Worm (Caenorhabditis elegans) whole organism, L4 larva: ENCODE data around the gene dnc-3.

Experiments used
- D1046.2 ChIP-seq: fragments of 200-800 bp; sonication (Bioruptor generic); IDR thresholded peaks from 2 replicates; pipeline ENCODE4 v1.3.6; 2022; ENCODE audit warnings: missing genetic modification characterization, missing compliant biosample characterization
- F26F4.8 ChIP-seq: fragments of 200-800 bp; sonication (Bioruptor generic); conservative IDR thresholded peaks from 2 replicates; pipeline ENCODE4 v1.3.6; 2022; ENCODE audit warnings: missing genetic modification characterization, missing compliant biosample characterization
- F37D6.2 ChIP-seq: sonication (generic microtip); optimal IDR thresholded peaks from 2 replicates; lab custom pipeline; 2016; ENCODE audit warnings: mild to moderate bottlenecking, missing genetic modification characterization, missing compliant biosample characterization
- ZK546.5 ChIP-seq, 2 experiments: sonication (generic microtip); optimal IDR thresholded peaks; 2 replicates each; lab custom pipeline; 2017; ENCODE audit warnings: missing biosample characterization in 2 of 2, missing genetic modification characterization in 2 of 2
- aha-1 ChIP-seq: fragments of 150-350 bp; peaks from one replicate; lab custom pipeline; 2014; ENCODE audit warnings: missing biosample characterization, missing genetic modification characterization
- attf-4 ChIP-seq: sonication (generic microtip); optimal IDR thresholded peaks from 3 replicates; lab custom pipeline; 2017; ENCODE audit warnings: missing biosample characterization, missing genetic modification characterization
- ceh-20 ChIP-seq: fragments of 200-800 bp; sonication (Bioruptor generic); IDR thresholded peaks from 2 replicates; pipeline ENCODE4 v1.3.6; 2022; ENCODE audit warnings: missing genetic modification reagents, missing genetic modification characterization, missing compliant biosample characterization
- ceh-82 ChIP-seq: sonication (generic microtip); optimal IDR thresholded peaks from 2 replicates; lab custom pipeline; 2017; ENCODE audit warnings: missing biosample characterization, missing genetic modification characterization
- daf-8 ChIP-seq: fragments of 200-800 bp; sonication (Bioruptor generic); IDR thresholded peaks from 2 replicates; pipeline ENCODE4 v1.3.6; 2022; ENCODE audit warnings: missing genetic modification characterization, missing compliant biosample characterization
- dmd-6 ChIP-seq: fragments of 200-800 bp; sonication (Bioruptor generic); IDR thresholded peaks from 2 replicates; pipeline ENCODE4 v1.3.6; 2022; ENCODE audit warnings: missing genetic modification reagents, missing genetic modification characterization, missing compliant biosample characterization
- egl-27 ChIP-seq: sonication (generic microtip); optimal IDR thresholded peaks from 3 replicates; lab custom pipeline; 2017; ENCODE audit warnings: missing biosample characterization, missing genetic modification reagents, missing genetic modification characterization
- fkh-10 ChIP-seq: fragments of 150-350 bp; optimal IDR thresholded peaks from 2 replicates; lab custom pipeline; 2014; ENCODE audit warnings: missing biosample characterization, missing genetic modification reagents, missing genetic modification characterization
- hif-1 ChIP-seq, 2 experiments: sonication (generic microtip); optimal IDR thresholded peaks; 2 replicates each; lab custom pipeline; 2016 to 2017; ENCODE audit warnings: missing compliant biosample characterization in 2 of 2, missing genetic modification characterization in 2 of 2, missing genetic modification reagents in 2 of 2, missing genotype in 2 of 2, mild to moderate bottlenecking in 1 of 2
- hlh-11 ChIP-seq: fragments of 200-800 bp; sonication (Bioruptor generic); optimal IDR thresholded peaks from 2 replicates; lab custom pipeline; 2018; ENCODE audit warnings: mild to moderate bottlenecking, missing genetic modification characterization, missing compliant biosample characterization
- hlh-30 ChIP-seq: sonication (generic microtip); optimal IDR thresholded peaks from 2 replicates; lab custom pipeline; 2017; ENCODE audit warnings: antibody characterized with exemption, mild to moderate bottlenecking, missing genetic modification characterization, missing compliant biosample characterization; ENCODE audit not compliant: insufficient read depth
- jun-1 ChIP-seq: fragments of 150-350 bp; optimal IDR thresholded peaks from 2 replicates; lab custom pipeline; 2014; ENCODE audit warnings: missing biosample characterization, missing genetic modification reagents, missing genetic modification characterization
- lin-13 ChIP-seq: fragments of 150-350 bp; optimal IDR thresholded peaks from 2 replicates; lab custom pipeline; 2014; ENCODE audit warnings: missing biosample characterization, missing genetic modification reagents, missing genetic modification characterization
- lin-29 ChIP-seq: fragments of 200-800 bp; sonication (Bioruptor generic); IDR thresholded peaks from 2 replicates; pipeline ENCODE4 v1.3.6; 2022; ENCODE audit warnings: missing genetic modification reagents, missing genetic modification characterization, missing compliant biosample characterization
- lir-3 ChIP-seq: sonication (generic microtip); optimal IDR thresholded peaks from 2 replicates; lab custom pipeline; 2016; ENCODE audit warnings: mild to moderate bottlenecking, missing genetic modification characterization, missing compliant biosample characterization
- lsy-2 ChIP-seq, 2 experiments: fragments of 150-350 bp in 1 of 2; sonication (generic microtip) in 1 of 2; optimal IDR thresholded peaks; 2 replicates each; lab custom pipeline; 2014 to 2017; ENCODE audit warnings: missing biosample characterization in 2 of 2, missing genetic modification characterization in 2 of 2
- madf-5 ChIP-seq, 2 experiments: fragments of 200-800 bp; sonication (Bioruptor generic); IDR thresholded peaks; 2 replicates each; pipeline ENCODE4 v1.3.6; 2022; ENCODE audit warnings: missing compliant biosample characterization in 2 of 2, missing genetic modification characterization in 2 of 2
- mxl-3 ChIP-seq: fragments of 200-800 bp; sonication (Bioruptor generic); optimal IDR thresholded peaks from 2 replicates; lab custom pipeline; 2018; ENCODE audit warnings: mild to moderate bottlenecking, missing genetic modification characterization, missing compliant biosample characterization
- nhr-11 ChIP-seq: fragments of 150-350 bp; optimal IDR thresholded peaks from 2 replicates; lab custom pipeline; 2014; ENCODE audit warnings: missing biosample characterization, missing genetic modification characterization
- nhr-42 ChIP-seq: fragments of 200-800 bp; sonication (Bioruptor generic); IDR thresholded peaks from 2 replicates; pipeline ENCODE4 v1.3.6; 2022; ENCODE audit warnings: missing genetic modification characterization, missing compliant biosample characterization
- nhr-48 ChIP-seq: sonication (generic microtip); optimal IDR thresholded peaks from 2 replicates; lab custom pipeline; 2016; ENCODE audit warnings: mild to moderate bottlenecking, missing genetic modification characterization, missing compliant biosample characterization
- nhr-6 ChIP-seq: fragments of 150-350 bp; optimal IDR thresholded peaks from 2 replicates; lab custom pipeline; 2014; ENCODE audit warnings: missing biosample characterization, missing genetic modification characterization
- nhr-77 ChIP-seq: fragments of 150-350 bp; optimal IDR thresholded peaks from 2 replicates; lab custom pipeline; 2014; ENCODE audit warnings: missing biosample characterization, missing genetic modification characterization
- pha-4 ChIP-seq, 2 experiments: fragments of 150-350 bp in 1 of 2; fragments of 200-800 bp in 1 of 2; sonication (Bioruptor generic) in 1 of 2; IDR thresholded peaks in 1 of 2; optimal IDR thresholded peaks in 1 of 2; 2 replicates each; pipeline versions ENCODE4 v1.3.6 to Lab custom; 2014 to 2022; ENCODE audit warnings: missing genetic modification characterization in 2 of 2, missing genetic modification reagents in 2 of 2, missing biosample characterization in 1 of 2, missing compliant biosample characterization in 1 of 2
- php-3 ChIP-seq: fragments of 200-800 bp; sonication (Bioruptor generic); IDR thresholded peaks from 2 replicates; pipeline ENCODE4 v1.3.6; 2022; ENCODE audit warnings: missing genetic modification reagents, missing genetic modification characterization, missing compliant biosample characterization
- sdz-12 ChIP-seq: fragments of 200-800 bp; sonication (Bioruptor generic); optimal IDR thresholded peaks from 2 replicates; lab custom pipeline; 2018; ENCODE audit warnings: mild to moderate bottlenecking, missing genetic modification characterization, missing compliant biosample characterization
- skn-1 ChIP-seq: fragments of 150-350 bp; optimal IDR thresholded peaks from 2 replicates; lab custom pipeline; 2014; ENCODE audit warnings: missing biosample characterization, missing genetic modification characterization
- tra-1 ChIP-seq: fragments of 200-800 bp; sonication (Bioruptor generic); IDR thresholded peaks from 2 replicates; pipeline ENCODE4 v1.3.6; 2022; ENCODE audit warnings: missing genetic modification reagents, missing genetic modification characterization, missing compliant biosample characterization
- unc-62 ChIP-seq, 3 experiments: fragments of 150-350 bp in 1 of 3; sonication (generic microtip); optimal IDR thresholded peaks in 2 of 3; peaks in 1 of 3; 1 replicate in 1 of 3; 2 replicates in 2 of 3; lab custom pipeline; 2014 to 2017; ENCODE audit warnings: missing biosample characterization in 3 of 3, missing genetic modification characterization in 3 of 3, missing genetic modification reagents in 3 of 3, missing genotype in 1 of 3
- zfp-3 ChIP-seq: fragments of 200-800 bp; sonication (Bioruptor generic); conservative IDR thresholded peaks from 2 replicates; pipeline ENCODE4 v1.3.6; 2022; ENCODE audit warnings: missing genetic modification reagents, missing genetic modification characterization, missing compliant biosample characterization
- zip-11 ChIP-seq: fragments of 200-800 bp; sonication (Bioruptor generic); IDR thresholded peaks from 2 replicates; pipeline ENCODE4 v1.3.6; 2022; ENCODE audit warnings: missing genetic modification characterization, missing compliant biosample characterization

Gene dnc-3

ce11 chrII:3573255-3573654 is 19.7 kb downstream of the dnc-3 start, which contains the start of gene clec-130:
Gene clec-130 (plus strand): TSS chrII:3573555.
- TF ChIP-seq ceh-20 (GFP tag; lab: Robert Waterston, UW) (no peak), php-3 (GFP tag; lab: Robert Waterston, UW) (no peak), egl-27 (no peak), nhr-42 (GFP tag; lab: Robert Waterston, UW) (no peak)

ce11 chrII:3576742-3577141 is 23.2 kb downstream of the dnc-3 start, which contains the start of gene clec-132:
Gene clec-132 (plus strand): TSS chrII:3577042.
- no peak for TF ChIP-seq hif-1 (tag; optimal IDR thresholded peaks at IDR 0.05; lab: Kevin White, UChicago)
- TF ChIP-seq ZK546.5 (tag; optimal IDR thresholded peaks at IDR 0.05; lab: Kevin White, UChicago) = no peak
- no peak for TF ChIP-seq php-3 (GFP tag; lab: Robert Waterston, UW)
- no peak for TF ChIP-seq hlh-30 (tag; lab: Kevin White, UChicago)
- no peak for TF ChIP-seq jun-1
- no peak for TF ChIP-seq zip-11 (GFP tag; lab: Robert Waterston, UW)
- no peak for TF ChIP-seq nhr-77
- TF ChIP-seq madf-5 (GFP tag; IDR thresholded peaks at IDR 0.05; lab: Robert Waterston, UW) = no peak

ce11 chrII:3578121-3578520 is 24.6 kb downstream of the dnc-3 start, which contains the start of gene clec-133:
Gene clec-133 (plus strand): TSS chrII:3578421.
- TF ChIP-seq fkh-10 (GFP tag; lab: Kevin White, UChicago) = no peak
- no peak for TF ChIP-seq tra-1 (GFP tag; lab: Robert Waterston, UW)
- TF ChIP-seq skn-1 (tag; lab: Kevin White, UChicago) = no peak
- no peak for TF ChIP-seq hlh-30 (tag; lab: Kevin White, UChicago)
- TF ChIP-seq sdz-12 (GFP tag; lab: Kevin White, UChicago) = no peak
- TF ChIP-seq lin-13 (GFP tag; lab: Kevin White, UChicago) = no peak
- TF ChIP-seq nhr-11 = no peak
- no peak for TF ChIP-seq pha-4 (GFP tag; IDR thresholded peaks at IDR 0.05; lab: Robert Waterston, UW)
- no peak for TF ChIP-seq pha-4 (tag; optimal IDR thresholded peaks at IDR 0.05; lab: Kevin White, UChicago)
- TF ChIP-seq hif-1 (tag; optimal IDR thresholded peaks at IDR 0.05; lab: Kevin White, UChicago) = no peak
- TF ChIP-seq hlh-11 = no peak
- TF ChIP-seq mxl-3 (GFP tag; lab: Kevin White, UChicago) = no peak

ce11 chrII:3579767-3580166 is 26.2 kb downstream of the dnc-3 start, which contains the start of gene clec-134:
Gene clec-134 (plus strand): TSS chrII:3580067.
- no peak for TF ChIP-seq lir-3 (tag; lab: Kevin White, UChicago)
- TF ChIP-seq lin-29 (GFP tag; lab: Robert Waterston, UW) = no peak
- TF ChIP-seq F37D6.2 (tag; lab: Kevin White, UChicago) = no peak
- no peak for TF ChIP-seq daf-8
- no peak for TF ChIP-seq D1046.2 (GFP tag; lab: Robert Waterston, UW)
- TF ChIP-seq aha-1 (tag; lab: Kevin White, UChicago) = peak; percentile 35
- no peak for TF ChIP-seq nhr-42 (GFP tag; lab: Robert Waterston, UW)
- TF ChIP-seq nhr-48 = no peak
- no peak for TF ChIP-seq F26F4.8 (GFP tag; lab: Robert Waterston, UW)

ce11 chrII:3581752-3582151 is 28.2 kb downstream of the dnc-3 start, which contains the start of gene srh-59:
Gene srh-59 (plus strand): TSS chrII:3582052.
- TF ChIP-seq unc-62 (GFP tag; optimal IDR thresholded peaks at IDR 0.05 in 1 of 2; lab: Kevin White, UChicago) (peak in 1 of 2 experiments; percentile 9), unc-62 (tag; optimal IDR thresholded peaks at IDR 0.05; lab: Kevin White, UChicago) (no peak), lsy-2 (tag; optimal IDR thresholded peaks at IDR 0.05; lab: Kevin White, UChicago) (no peak)

ce11 chrII:3583402-3583801 is 29.9 kb downstream of the dnc-3 start, which contains the start of gene srh-60:
Gene srh-60 (plus strand): TSS chrII:3583702.
- TF ChIP-seq nhr-6 (tag; lab: Kevin White, UChicago) (no peak), aha-1 (tag; lab: Kevin White, UChicago) (no peak), skn-1 (tag; lab: Kevin White, UChicago) (no peak), attf-4 (no peak), dmd-6 (GFP tag; lab: Robert Waterston, UW) (no peak), ceh-82 (tag; lab: Kevin White, UChicago) (no peak), lin-13 (GFP tag; lab: Kevin White, UChicago) (no peak), hif-1 (tag; optimal IDR thresholded peaks at IDR 0.05; lab: Kevin White, UChicago) (no peak), zfp-3 (no peak)
- TF ChIP-seq, all 104 proteins: peak for 0
